Worm (Caenorhabditis elegans): ENCODE data around the gene nra-1.

- TF ChIP-seq lin-11 (tag; optimal IDR thresholded peaks at IDR 0.05) (no peak), unc-55 (GFP tag; optimal IDR thresholded peaks at IDR 0.05) (no peak), dve-1 (tag; optimal IDR thresholded peaks at IDR 0.05) (no peak), fkh-10 (GFP tag; optimal IDR thresholded peaks at IDR 0.05) (no peak), ama-1 (optimal IDR thresholded peaks at IDR 0.05) (no peak), sox-2 (GFP tag; IDR thresholded peaks at IDR 0.05) (no peak), ceh-34 (tag; optimal IDR thresholded peaks at IDR 0.05) (no peak), elt-4 (tag; optimal IDR thresholded peaks at IDR 0.05) (no peak), syd-9 (tag; optimal IDR thresholded peaks at IDR 0.05) (no peak)
Observed at ce11 chrIV:17291629-17292199, 7.7 kb upstream of the nra-1 start, which contains the start of the genes T28F3.11 and slc-17.4.

Data from whole organism, late embryonic.